Worm (Caenorhabditis elegans): ENCODE data around the gene ncx-6.

DNA sequence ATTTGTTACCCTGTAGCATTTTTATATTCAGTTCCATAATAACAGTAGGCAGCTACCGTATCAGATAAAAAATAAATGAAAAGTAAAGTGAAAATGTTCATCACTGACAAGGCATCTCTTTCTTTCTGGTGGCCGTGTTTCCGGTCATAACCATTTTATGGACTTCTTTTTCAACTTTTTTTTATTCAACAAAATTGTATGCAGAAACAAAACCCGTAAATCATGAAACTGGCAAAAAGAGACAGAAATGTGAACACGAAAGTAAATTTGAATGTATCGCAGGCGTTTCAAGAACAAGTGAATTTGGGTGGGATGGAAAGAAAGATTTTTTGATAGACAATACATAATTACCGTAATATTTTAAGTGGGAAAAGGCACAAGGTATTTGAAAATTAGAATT, 11.4 kb upstream of the ncx-6 start, which contains the start of gene clec-162:
- no peak for TF ChIP-seq nhr-11 (tag; optimal IDR thresholded peaks at IDR 0.05)
- TF ChIP-seq ceh-9 (tag; optimal IDR thresholded peaks at IDR 0.05) = no peak
- no peak for TF ChIP-seq ZK546.5 (tag; optimal IDR thresholded peaks at IDR 0.05)
- no peak for TF ChIP-seq ztf-4 (tag; optimal IDR thresholded peaks at IDR 0.05)
- TF ChIP-seq nhr-237 (tag; optimal IDR thresholded peaks at IDR 0.05) = no peak
- TF ChIP-seq unc-62 (GFP tag; optimal IDR thresholded peaks at IDR 0.05) = no peak
- TF ChIP-seq nfya-1 (tag; optimal IDR thresholded peaks at IDR 0.05; ENCODE audit: insufficient read depth) = no peak
- TF ChIP-seq fkh-10 (GFP tag; optimal IDR thresholded peaks at IDR 0.05) = no peak

All from whole organism, L3 larva.